Fruit fly (Drosophila melanogaster) whole organism, wandering third instar larva: Measurements from ENCODE around the gene CG17562.

ENCODE experiments used
- Abd-B ChIP-seq: fragments of >200 bp; optimal IDR thresholded peaks from 2 replicates; lab custom pipeline; 2017; ENCODE audit warnings: missing biosample characterization, missing genetic modification characterization
- CG32264 ChIP-seq: fragments of 200-800 bp; sonication (Bioruptor generic); optimal IDR thresholded peaks from 2 replicates; lab custom pipeline; 2016; ENCODE audit warnings: missing biosample characterization, missing genetic modification characterization
- CrebA ChIP-seq: fragments of 200-800 bp; sonication (Bioruptor generic); optimal IDR thresholded peaks from 2 replicates; lab custom pipeline; 2016; ENCODE audit warnings: missing biosample characterization, mild to moderate bottlenecking, missing genetic modification characterization, borderline replicate concordance
- Dfd ChIP-seq: fragments of >200 bp; optimal IDR thresholded peaks from 2 replicates; lab custom pipeline; 2017; ENCODE audit warnings: missing biosample characterization, missing genetic modification characterization
- Dif ChIP-seq: fragments of 200-275, 200-300 bp; sonication (Bioruptor generic); optimal IDR thresholded peaks from 2 replicates; lab custom pipeline; 2018; ENCODE audit warnings: missing biosample characterization, missing genetic modification characterization; ENCODE audit not compliant: partially characterized antibody
- GATAd ChIP-seq: sonication (Bioruptor generic); optimal IDR thresholded peaks from 2 replicates; lab custom pipeline; 2016; ENCODE audit warnings: missing biosample characterization, missing genetic modification characterization
- HLH106 ChIP-seq: fragments of 200-800 bp; optimal IDR thresholded peaks from 3 replicates; lab custom pipeline; 2019; ENCODE audit warnings: missing biosample characterization, mild to moderate bottlenecking, missing genetic modification characterization, moderate library complexity
- Hnf4 ChIP-seq: fragments of 200-800 bp; sonication (Bioruptor generic); optimal IDR thresholded peaks from 2 replicates; lab custom pipeline; 2016; ENCODE audit warnings: missing biosample characterization, mild to moderate bottlenecking, missing genetic modification characterization
- Hr78 ChIP-seq: fragments of >200 bp; optimal IDR thresholded peaks from 2 replicates; lab custom pipeline; 2017; ENCODE audit warnings: missing biosample characterization, missing genetic modification characterization
- Hr83 ChIP-seq: fragments of 200-300 bp; sonication (Bioruptor generic); optimal IDR thresholded peaks from 2 replicates; lab custom pipeline; 2016; ENCODE audit warnings: missing biosample characterization, mild to moderate bottlenecking, missing genetic modification characterization, moderate library complexity; ENCODE audit not compliant: poor library complexity, severe bottlenecking
- Jra ChIP-seq: sonication (Bioruptor generic); optimal IDR thresholded peaks from 2 replicates; lab custom pipeline; 2016; ENCODE audit warnings: missing biosample characterization, missing genetic modification characterization
- Myc ChIP-seq: fragments of >200 bp; optimal IDR thresholded peaks from 2 replicates; lab custom pipeline; 2017
- N ChIP-seq: fragments of >200 bp; optimal IDR thresholded peaks from 2 replicates; lab custom pipeline; 2018; ENCODE audit warnings: missing biosample characterization, missing external identifiers, missing genetic modification characterization
- OdsH ChIP-seq: fragments of 200-800 bp; sonication (Bioruptor generic); optimal IDR thresholded peaks from 2 replicates; lab custom pipeline; 2016; ENCODE audit warnings: missing biosample characterization, mild to moderate bottlenecking, missing genetic modification characterization
- Sp1 ChIP-seq: fragments of 200-800 bp; sonication (Bioruptor generic); optimal IDR thresholded peaks from 3 replicates; lab custom pipeline; 2019; ENCODE audit warnings: missing biosample characterization, mild to moderate bottlenecking, missing genetic modification characterization, moderate library complexity
- Vsx2 ChIP-seq: fragments of 200-300, 225-300 bp; sonication (Bioruptor generic); optimal IDR thresholded peaks from 2 replicates; lab custom pipeline; 2018; ENCODE audit warnings: missing biosample characterization, missing genetic modification characterization; ENCODE audit not compliant: partially characterized antibody
- br ChIP-seq: fragments of 200-800 bp; sonication (Bioruptor generic); optimal IDR thresholded peaks from 2 replicates; lab custom pipeline; 2016; ENCODE audit warnings: missing biosample characterization, missing genetic modification characterization
- brk ChIP-seq: fragments of 200-800 bp; sonication (Bioruptor generic); optimal IDR thresholded peaks from 2 replicates; lab custom pipeline; 2016; ENCODE audit warnings: missing biosample characterization, mild to moderate bottlenecking, missing genetic modification characterization
- dl ChIP-seq, 2 experiments: fragments of 175-275, 200-275 bp in 1 of 2; fragments of 200-275 bp in 1 of 2; sonication (Bioruptor generic); optimal IDR thresholded peaks; lab custom pipeline; 2018; ENCODE audit warnings: mild to moderate bottlenecking in 2 of 2, missing biosample characterization in 2 of 2, missing genetic modification characterization in 2 of 2, moderate library complexity in 2 of 2; ENCODE audit not compliant: partially characterized antibody in 2 of 2, insufficient read depth in 1 of 2
- dmrt93B ChIP-seq: fragments of 200-800 bp; sonication (Bioruptor generic); optimal IDR thresholded peaks from 2 replicates; lab custom pipeline; 2018; ENCODE audit warnings: missing biosample characterization, mild to moderate bottlenecking, missing genetic modification characterization
- dsf ChIP-seq: sonication (Bioruptor generic); optimal IDR thresholded peaks from 2 replicates; lab custom pipeline; 2016; ENCODE audit warnings: missing biosample characterization, missing genetic modification characterization, borderline replicate concordance
- foxo ChIP-seq, 2 experiments: fragments of 200-800 bp; sonication (Bioruptor generic); optimal IDR thresholded peaks; 2 replicates in 1 of 2; 3 replicates in 1 of 2; lab custom pipeline; 2016 to 2017; ENCODE audit warnings: missing biosample characterization in 2 of 2, missing genetic modification characterization in 2 of 2
- fru ChIP-seq: fragments of 200-800 bp; sonication (Bioruptor generic); optimal IDR thresholded peaks from 3 replicates; lab custom pipeline; 2016; ENCODE audit warnings: missing biosample characterization, mild to moderate bottlenecking, missing genetic modification characterization
- h ChIP-seq: fragments of 200-800 bp; sonication (Bioruptor generic); optimal IDR thresholded peaks from 3 replicates; lab custom pipeline; 2016; ENCODE audit warnings: missing biosample characterization, mild to moderate bottlenecking, missing genetic modification characterization
- jim ChIP-seq: fragments of 175-275, 200-325 bp; sonication (Bioruptor generic); optimal IDR thresholded peaks from 2 replicates; lab custom pipeline; 2016; ENCODE audit warnings: missing biosample characterization, mild to moderate bottlenecking, missing genetic modification characterization
- lola ChIP-seq: fragments of >200 bp; optimal IDR thresholded peaks from 2 replicates; lab custom pipeline; 2017; ENCODE audit warnings: missing biosample characterization, missing genetic modification characterization
- pan ChIP-seq: fragments of >200 bp; optimal IDR thresholded peaks from 2 replicates; lab custom pipeline; 2017
- psq ChIP-seq: fragments of 200-800 bp; sonication (Bioruptor generic); optimal IDR thresholded peaks from 3 replicates; lab custom pipeline; 2017; ENCODE audit warnings: missing biosample characterization, mild to moderate bottlenecking, missing genetic modification characterization, moderate library complexity
- rgr ChIP-seq: fragments of 200-800 bp; sonication (Bioruptor generic); optimal IDR thresholded peaks from 3 replicates; lab custom pipeline; 2016; ENCODE audit warnings: missing biosample characterization, mild to moderate bottlenecking, missing genetic modification characterization
- sage ChIP-seq: fragments of 200-800 bp; sonication (Bioruptor generic); optimal IDR thresholded peaks from 2 replicates; lab custom pipeline; 2016; ENCODE audit warnings: missing biosample characterization, mild to moderate bottlenecking, missing genetic modification characterization
- sv ChIP-seq: fragments of 200-800 bp; sonication (Bioruptor generic); optimal IDR thresholded peaks from 3 replicates; lab custom pipeline; 2016; ENCODE audit warnings: missing biosample characterization, missing genetic modification characterization
- tai ChIP-seq: sonication (Bioruptor generic); optimal IDR thresholded peaks from 2 replicates; lab custom pipeline; 2016; ENCODE audit warnings: missing biosample characterization, missing genetic modification characterization
- usp ChIP-seq: fragments of >200 bp; optimal IDR thresholded peaks from 2 replicates; lab custom pipeline; 2017; ENCODE audit warnings: missing biosample characterization, missing genetic modification characterization
- woc ChIP-seq: sonication (Bioruptor generic); optimal IDR thresholded peaks from 2 replicates; lab custom pipeline; 2016; ENCODE audit warnings: missing biosample characterization, mild to moderate bottlenecking, missing genetic modification characterization

The CG17562 gene

dm6 chr3R:16608920-16609319 lies 6.2 kb upstream of the CG17562 start, which contains the start of gene NPF:
TSS of gene NPF (plus strand) at chr3R:16609220.
- TF ChIP-seq brk (GFP tag; lab: Kevin White, UChicago) (no peak), dsf (GFP tag; lab: Kevin White, UChicago) (no peak), Dif (GFP tag; lab: Kevin White, UChicago) (no peak), sv (no peak), CrebA (no peak), Myc (lab: Kevin White, UChicago) (no peak), dmrt93B (GFP tag; lab: Kevin White, UChicago) (no peak), woc (no peak), h (no peak), Hr78 (GFP tag; lab: Kevin White, UChicago) (no peak), jim (no peak)

DNA sequence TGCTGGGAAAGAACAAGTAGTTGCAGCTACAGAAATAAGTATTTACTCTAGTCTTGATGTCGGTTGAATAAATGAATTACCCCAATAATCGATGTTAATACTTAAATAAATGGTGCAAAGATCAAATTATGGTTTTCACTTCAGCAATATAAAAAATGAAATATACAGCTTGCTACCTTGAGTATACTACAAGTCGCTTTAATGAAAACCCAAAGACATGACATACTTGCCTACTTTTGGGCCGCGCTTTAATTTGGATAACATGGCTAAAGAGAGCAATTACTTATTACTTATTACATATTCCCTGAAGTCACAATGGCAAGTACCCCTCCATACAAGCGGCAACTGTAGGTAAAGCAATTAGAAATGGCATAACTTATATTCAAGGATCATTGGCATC lies 3.9 kb upstream of the CG17562 start:
- TF ChIP-seq Myc (lab: Kevin White, UChicago) (peak; percentile 42), HLH106 (tag; lab: Kevin White, UChicago) (no peak), fru (GFP tag; lab: Kevin White, UChicago) (peak; percentile 49), N (GFP tag; lab: Kevin White, UChicago) (peak; percentile 59), dmrt93B (GFP tag; lab: Kevin White, UChicago) (no peak), Sp1 (GFP tag; lab: Kevin White, UChicago) (no peak), tai (GFP tag; lab: Kevin White, UChicago) (no peak), Dif (GFP tag; lab: Kevin White, UChicago) (no peak), woc (no peak)

- no peak for TF ChIP-seq Hr78 (GFP tag; lab: Kevin White, UChicago)
Measured at dm6 chr3R:16613300-16613699, 1.8 kb upstream of the CG17562 start, which contains the start of gene CG12783. TSS of gene CG12783 (minus strand) at chr3R:16613400.

DNA sequence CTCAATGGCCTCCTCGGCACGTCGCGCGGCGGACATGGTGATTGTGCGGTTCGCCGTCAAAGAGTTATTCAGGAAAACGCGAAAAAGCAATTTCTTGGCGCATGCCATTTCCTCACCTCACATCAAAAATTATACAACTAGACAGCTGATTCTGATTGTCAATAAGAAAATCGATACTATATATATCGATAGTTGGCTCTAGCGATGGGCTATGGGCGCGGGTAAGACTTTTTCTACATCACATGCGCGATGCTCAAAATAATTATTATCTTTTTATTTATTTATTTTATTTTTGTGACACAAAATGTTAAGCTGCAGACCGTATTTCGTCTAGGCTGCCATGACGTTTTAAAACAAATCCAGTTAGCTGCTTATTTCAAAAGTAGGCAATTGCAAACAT lies 868 bp upstream of the CG17562 start, which contains the start of gene CG10340:
Gene CG10340 (minus strand): TSS at position 151 of the 400 bp plus-strand sequence.
- TF ChIP-seq sv (no peak), Hr83 (peak; percentile 34)

dm6 chr3R:16617650-16618049 lies 2.5 kb downstream of the CG17562 start, which contains the start of gene CG17560:
TSS of gene CG17560 (plus strand) at chr3R:16617950.
- no peak for TF ChIP-seq Hnf4 (GFP tag; lab: Kevin White, UChicago)
- TF ChIP-seq, all 38 proteins: peak for 0

dm6 chr3R:16620478-16620877 lies 5.4 kb downstream of the CG17562 start, which contains the start of gene CG14893:
TSS of gene CG14893 (plus strand) at chr3R:16620778.
- TF ChIP-seq rgr (GFP tag; lab: Kevin White, UChicago) (no peak), lola (GFP tag; lab: Kevin White, UChicago) (no peak), brk (GFP tag; lab: Kevin White, UChicago) (no peak), dl (GFP tag; optimal IDR thresholded peaks at IDR 0.05; lab: Kevin White, UChicago; ENCODE audit: insufficient read depth in 1 of 2, partially characterized antibody in 2 of 2) (no peak), foxo (GFP tag; optimal IDR thresholded peaks at IDR 0.05; lab: Kevin White, UChicago) (no peak), pan (no peak), Hr83 (no peak), Abd-B (GFP tag; lab: Kevin White, UChicago) (no peak), jim (no peak), sage (GFP tag; lab: Kevin White, UChicago) (no peak), dmrt93B (GFP tag; lab: Kevin White, UChicago) (no peak), Hnf4 (GFP tag; lab: Kevin White, UChicago) (no peak), Dfd (GFP tag; lab: Kevin White, UChicago) (no peak), CG32264 (no peak), woc (no peak), Vsx2 (GFP tag; lab: Kevin White, UChicago) (no peak)
- TF ChIP-seq, all 38 proteins: peak for 0

DNA sequence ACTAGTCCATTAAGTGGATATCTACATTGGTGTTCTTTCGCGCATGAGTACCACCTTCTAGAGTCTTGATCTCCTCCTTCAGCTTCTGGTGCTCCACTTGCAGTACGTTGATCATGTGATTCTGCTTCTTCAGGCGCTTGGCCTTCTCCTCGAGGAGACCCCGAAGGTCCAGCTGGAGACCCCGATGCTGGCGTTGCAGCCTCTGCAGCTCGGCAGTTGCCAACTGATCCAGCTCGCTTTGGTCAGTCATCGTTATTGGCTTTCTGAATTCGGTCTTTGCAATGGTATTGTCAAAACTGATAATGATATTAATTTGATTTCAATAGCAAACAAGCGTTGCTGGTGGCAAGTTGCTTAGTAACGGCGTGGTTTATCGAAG lies 9.3 kb downstream of the CG17562 start, which contains the start of gene Ccdc114:
Gene Ccdc114 (minus strand): TSS at position 347 of the 379 bp plus-strand sequence.
- TF ChIP-seq lola (GFP tag; lab: Kevin White, UChicago) (no peak), GATAd (no peak), Hr78 (GFP tag; lab: Kevin White, UChicago) (no peak), dsf (GFP tag; lab: Kevin White, UChicago) (no peak), Myc (lab: Kevin White, UChicago) (no peak), dmrt93B (GFP tag; lab: Kevin White, UChicago) (no peak), OdsH (GFP tag; lab: Kevin White, UChicago) (no peak), br (GFP tag; lab: Kevin White, UChicago) (no peak), tai (GFP tag; lab: Kevin White, UChicago) (no peak), usp (GFP tag; lab: Kevin White, UChicago) (no peak), Hnf4 (GFP tag; lab: Kevin White, UChicago) (no peak), Jra (no peak), Vsx2 (GFP tag; lab: Kevin White, UChicago) (no peak), foxo (GFP tag; optimal IDR thresholded peaks at IDR 0.05; lab: Kevin White, UChicago) (no peak), sv (no peak), woc (no peak), fru (GFP tag; lab: Kevin White, UChicago) (no peak), sage (GFP tag; lab: Kevin White, UChicago) (no peak), psq (no peak), Dfd (GFP tag; lab: Kevin White, UChicago) (no peak)
